Fruit fly (Drosophila melanogaster): ENCODE data around the gene Raf.

- no peak for TF ChIP-seq Hr96 (GFP tag; optimal IDR thresholded peaks at IDR 0.05)
- TF ChIP-seq CG33017 (tag; optimal IDR thresholded peaks at IDR 0.05), result no peak
- TF ChIP-seq kay (GFP tag; ENCODE audit: borderline replicate concordance), result no peak
- TF ChIP-seq cnc (optimal IDR thresholded peaks at IDR 0.05), result no peak
- TF ChIP-seq CG7101 (tag; optimal IDR thresholded peaks at IDR 0.05), result no peak
- TF ChIP-seq CG1620 (GFP tag; optimal IDR thresholded peaks at IDR 0.05), result no peak
- no peak for TF ChIP-seq CG11617 (GFP tag; optimal IDR thresholded peaks at IDR 0.05)
- no peak for TF ChIP-seq pad (GFP tag; optimal IDR thresholded peaks at IDR 0.05)
- TF ChIP-seq Crg-1 (GFP tag; optimal IDR thresholded peaks at IDR 0.05), result no peak
- no peak for TF ChIP-seq CG12768 (GFP tag; optimal IDR thresholded peaks at IDR 0.05)
- no peak for TF ChIP-seq ovo (GFP tag; optimal IDR thresholded peaks at IDR 0.05)
- no peak for TF ChIP-seq cic (GFP tag; optimal IDR thresholded peaks at IDR 0.05)
Measured at dm6 chrX:2259763-2260162, 35.5 kb upstream of the Raf start, which contains the start of gene CG3078.
